Worm (Caenorhabditis elegans): Measurements from ENCODE around the gene F10C1.23.

DNA sequence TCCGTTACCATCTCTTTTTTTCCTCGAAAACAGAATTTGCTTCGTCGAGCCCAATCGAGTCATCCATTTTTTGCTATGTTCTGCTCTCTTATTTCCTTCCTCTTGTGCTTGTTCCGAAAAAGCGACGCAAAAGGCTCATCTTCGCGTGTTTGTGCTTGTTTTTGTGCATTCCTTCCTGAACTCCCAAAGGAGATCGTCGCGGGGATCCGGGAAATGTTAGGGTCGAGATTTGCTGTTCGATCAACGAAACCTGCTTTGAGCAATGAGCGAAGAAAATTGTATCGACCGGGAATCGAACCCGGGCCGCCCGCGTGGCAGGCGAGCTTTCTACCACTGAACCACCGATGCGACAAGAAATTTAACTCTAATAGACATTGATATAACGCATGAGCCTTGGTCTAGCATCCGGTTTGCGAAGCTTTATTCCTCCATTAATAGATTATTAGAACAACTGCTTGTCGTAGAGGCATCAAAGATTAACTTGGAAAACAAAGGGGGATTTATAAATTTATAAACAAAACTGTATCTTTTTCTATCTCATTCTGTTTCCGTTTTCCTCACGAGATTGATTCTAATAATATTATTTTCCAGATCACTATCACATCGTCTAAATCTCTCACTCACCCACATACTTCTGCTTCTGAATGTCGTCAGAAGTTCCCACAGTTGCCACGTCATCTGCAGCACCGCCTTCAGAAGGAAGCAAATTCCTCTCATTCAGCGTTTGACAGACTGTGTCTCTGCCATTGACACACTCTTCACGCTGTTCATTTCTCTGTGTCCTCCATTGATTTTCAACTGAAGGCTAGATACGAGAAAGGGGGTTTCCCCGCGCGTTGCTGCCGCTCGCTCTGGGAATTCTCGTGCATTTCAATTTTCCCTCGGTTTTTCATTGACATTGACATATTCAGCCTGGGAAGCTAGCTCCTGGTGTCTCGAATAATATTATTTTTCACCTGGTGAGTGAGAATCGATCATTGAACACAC lies 24.4 kb downstream of the F10C1.23 start, which contains the start of gene K05F1.6:
- TF ChIP-seq dao-5 (tag; optimal IDR thresholded peaks at IDR 0.05) (peak; percentile 47), W03F9.2 (tag; optimal IDR thresholded peaks at IDR 0.05) (peak; percentile 67), him-1 (tag; optimal IDR thresholded peaks at IDR 0.05) (peak; percentile 34)

All from whole organism, L4/young adult.